Fruit fly (Drosophila melanogaster) whole organism, embryonic: ENCODE results near the gene BckdhA.

Source experiments
- BtbVII ChIP-seq: fragments of 200-800 bp; sonication (Bioruptor generic); optimal IDR thresholded peaks from 3 replicates; lab custom pipeline; 2017; ENCODE audit warnings: missing biosample characterization, mild to moderate bottlenecking, missing genetic modification characterization
- CG10565 ChIP-seq: fragments of 200-800 bp; sonication (Bioruptor generic); optimal IDR thresholded peaks from 3 replicates; lab custom pipeline; 2016; ENCODE audit warnings: missing biosample characterization, mild to moderate bottlenecking, missing genetic modification characterization
- CG14050 ChIP-seq: fragments of 200-800 bp; sonication (Bioruptor generic); IDR thresholded peaks from 3 replicates; pipeline ENCODE4 v1.3.6; 2022; ENCODE audit warnings: missing biosample characterization, missing genetic modification characterization
- CG15479 ChIP-seq: fragments of 200-800 bp; sonication (Bioruptor generic); optimal IDR thresholded peaks from 3 replicates; lab custom pipeline; 2019; ENCODE audit warnings: missing biosample characterization, mild to moderate bottlenecking, missing genetic modification characterization, moderate library complexity
- CG15696 ChIP-seq: fragments of 200-800 bp; sonication (Bioruptor generic); optimal IDR thresholded peaks from 2 replicates; lab custom pipeline; 2019; ENCODE audit warnings: missing biosample characterization, mild to moderate bottlenecking, missing genetic modification characterization, moderate library complexity
- CG1603 ChIP-seq: fragments of 200-800 bp; sonication (Bioruptor generic); optimal IDR thresholded peaks from 2 replicates; lab custom pipeline; 2019; ENCODE audit warnings: missing biosample characterization, mild to moderate bottlenecking, missing genetic modification characterization, moderate library complexity
- CG17328 ChIP-seq: fragments of 200-800 bp; sonication (Bioruptor generic); IDR thresholded peaks from 2 replicates; pipeline ENCODE4 v1.3.6; 2022; ENCODE audit warnings: missing biosample characterization, missing genetic modification characterization
- CG18476 ChIP-seq: fragments of 200-800 bp; sonication (Bioruptor generic); optimal IDR thresholded peaks from 2 replicates; lab custom pipeline; 2016; ENCODE audit warnings: missing biosample characterization, mild to moderate bottlenecking, missing genetic modification characterization
- CG2889 ChIP-seq: fragments of 200-800 bp; sonication (Bioruptor generic); IDR thresholded peaks from 3 replicates; pipeline ENCODE4 v1.3.6; 2022; ENCODE audit warnings: missing biosample characterization, missing genetic modification characterization
- CG30431 ChIP-seq: fragments of 200-800 bp; sonication (Bioruptor generic); optimal IDR thresholded peaks from 2 replicates; lab custom pipeline; 2017; ENCODE audit warnings: missing biosample characterization, missing genetic modification characterization
- CG31441 ChIP-seq: fragments of 200-800 bp; sonication (Bioruptor generic); IDR thresholded peaks from 2 replicates; pipeline ENCODE4 v1.3.6; 2022; ENCODE audit warnings: missing biosample characterization, missing genetic modification characterization
- CG34376 ChIP-seq: fragments of 200-800 bp; sonication (Bioruptor generic); optimal IDR thresholded peaks from 2 replicates; lab custom pipeline; 2018; ENCODE audit warnings: missing biosample characterization, mild to moderate bottlenecking, missing genetic modification characterization
- CG43689 ChIP-seq: fragments of 200-800 bp; sonication (Bioruptor generic); IDR thresholded peaks from 2 replicates; pipeline ENCODE4 v1.3.6; 2022; ENCODE audit warnings: missing biosample characterization, missing genetic modification characterization
- CG8290 ChIP-seq, 3 experiments: fragments of 200-800 bp; sonication (Bioruptor generic); optimal IDR thresholded peaks; 2 replicates each; lab custom pipeline; 2016 to 2019; ENCODE audit warnings: missing biosample characterization in 3 of 3, missing genetic modification characterization in 3 of 3, mild to moderate bottlenecking in 2 of 3, moderate library complexity in 1 of 3
- CG8359 ChIP-seq: fragments of 200-800 bp; sonication (Bioruptor generic); optimal IDR thresholded peaks from 2 replicates; lab custom pipeline; 2017; ENCODE audit warnings: missing biosample characterization, mild to moderate bottlenecking, missing genetic modification characterization, borderline replicate concordance
- Doc2 ChIP-seq: fragments of 200-800 bp; sonication (Bioruptor generic); IDR thresholded peaks from 2 replicates; pipeline ENCODE4 v1.3.6; 2022; ENCODE audit warnings: missing biosample characterization, missing genetic modification characterization
- Ets65A ChIP-seq: fragments of 200-800 bp; sonication (Bioruptor generic); peaks from one replicate; lab custom pipeline; 2016; ENCODE audit warnings: missing biosample characterization, missing genetic modification characterization
- GATAe ChIP-seq: fragments of 200-800 bp; sonication (Bioruptor generic); conservative IDR thresholded peaks from 2 replicates; pipeline ENCODE4 v1.3.6; 2022; ENCODE audit warnings: missing biosample characterization, missing genetic modification characterization
- Hr51 ChIP-seq, 2 experiments: fragments of 200-800 bp; sonication (Bioruptor generic); optimal IDR thresholded peaks; 2 replicates in 1 of 2; 3 replicates in 1 of 2; lab custom pipeline; 2016 to 2018; ENCODE audit warnings: missing biosample characterization in 2 of 2, missing genetic modification characterization in 2 of 2, mild to moderate bottlenecking in 1 of 2, moderate library complexity in 1 of 2
- Nf-YA ChIP-seq: fragments of 200-800 bp; sonication (Bioruptor generic); IDR thresholded peaks from 2 replicates; pipeline ENCODE4 v1.3.6; 2022; ENCODE audit warnings: missing biosample characterization, missing genetic modification characterization
- Side ChIP-seq: fragments of 200-800 bp; sonication (Bioruptor generic); optimal IDR thresholded peaks from 2 replicates; lab custom pipeline; 2016; ENCODE audit warnings: missing biosample characterization, missing genetic modification characterization
- al ChIP-seq: fragments of 200-800 bp; sonication (Bioruptor generic); IDR thresholded peaks from 2 replicates; pipeline ENCODE4 v1.3.6; 2022; ENCODE audit warnings: missing biosample characterization, missing genetic modification characterization
- amos ChIP-seq: fragments of 200-800 bp; sonication (Bioruptor generic); IDR thresholded peaks from 2 replicates; pipeline ENCODE4 v1.3.6; 2022; ENCODE audit warnings: missing biosample characterization, missing genetic modification characterization; ENCODE audit not compliant: partially characterized antibody
- aop ChIP-seq: fragments of 200-800 bp; sonication (Bioruptor generic); IDR thresholded peaks from 2 replicates; pipeline ENCODE4 v1.3.6; 2022; ENCODE audit warnings: missing biosample characterization, missing genetic modification characterization
- ara ChIP-seq: fragments of 200-800 bp; sonication (Bioruptor generic); IDR thresholded peaks from 2 replicates; pipeline ENCODE4 v1.3.6; 2022; ENCODE audit warnings: missing biosample characterization, missing genetic modification characterization
- cad ChIP-seq: fragments of >200 bp; optimal IDR thresholded peaks from 2 replicates; lab custom pipeline; 2017; ENCODE audit warnings: missing biosample characterization, missing genetic modification characterization
- cg ChIP-seq: fragments of 200-800 bp; sonication (Bioruptor generic); optimal IDR thresholded peaks from 3 replicates; lab custom pipeline; 2019; ENCODE audit warnings: missing biosample characterization, mild to moderate bottlenecking, missing genetic modification characterization, moderate library complexity
- chinmo ChIP-seq: fragments of 200-800 bp; sonication (Bioruptor generic); IDR thresholded peaks from 4 replicates; pipeline ENCODE4 v1.3.6; 2022; ENCODE audit warnings: missing biosample characterization, missing genetic modification characterization; ENCODE audit not compliant: partially characterized antibody
- ci ChIP-seq: fragments of 200-800 bp; sonication (Bioruptor generic); IDR thresholded peaks from 3 replicates; pipeline ENCODE4 v1.3.6; 2022; ENCODE audit warnings: missing biosample characterization, missing genetic modification characterization
- corto ChIP-seq: fragments of 200-800 bp; sonication (Bioruptor generic); optimal IDR thresholded peaks from 2 replicates; lab custom pipeline; 2016; ENCODE audit warnings: missing biosample characterization, mild to moderate bottlenecking, missing genetic modification characterization, moderate library complexity
- dan ChIP-seq: fragments of 200-800 bp; sonication (Bioruptor generic); IDR thresholded peaks from 2 replicates; pipeline ENCODE4 v1.3.6; 2022; ENCODE audit warnings: missing biosample characterization, missing genetic modification characterization
- ewg ChIP-seq: fragments of 200-800 bp; sonication (Bioruptor generic); optimal IDR thresholded peaks from 3 replicates; lab custom pipeline; 2017; ENCODE audit warnings: mild to moderate bottlenecking, missing biosample characterization, missing genetic modification reagents, missing genetic modification characterization
- gcm ChIP-seq: fragments of 200-800 bp; sonication (Bioruptor generic); optimal IDR thresholded peaks from 2 replicates; lab custom pipeline; 2019; ENCODE audit warnings: missing biosample characterization, mild to moderate bottlenecking, missing genetic modification characterization, moderate library complexity
- gcm2 ChIP-seq: fragments of 200-800 bp; sonication (Bioruptor generic); optimal IDR thresholded peaks from 2 replicates; lab custom pipeline; 2016; ENCODE audit warnings: missing biosample characterization, missing genetic modification characterization
- grn ChIP-seq: fragments of 200-800 bp; sonication (Bioruptor generic); optimal IDR thresholded peaks from 3 replicates; lab custom pipeline; 2017; ENCODE audit warnings: missing biosample characterization, missing genetic modification characterization
- hkb ChIP-seq, 2 experiments: fragments of 200-800 bp in 1 of 2; fragments of >200 bp in 1 of 2; sonication (Bioruptor generic) in 1 of 2; IDR thresholded peaks in 1 of 2; optimal IDR thresholded peaks in 1 of 2; 2 replicates each; pipeline versions ENCODE4 v1.3.6 to Lab custom; 2017 to 2022; ENCODE audit warnings: missing biosample characterization in 1 of 2, missing genetic modification characterization in 1 of 2
- hth ChIP-seq: fragments of >200 bp; optimal IDR thresholded peaks from 2 replicates; lab custom pipeline; 2017; ENCODE audit warnings: inconsistent platforms
- klu ChIP-seq: fragments of 200-800 bp; sonication (Bioruptor generic); IDR thresholded peaks from 2 replicates; pipeline ENCODE4 v1.3.6; 2022; ENCODE audit warnings: missing biosample characterization, missing genetic modification characterization
- kni ChIP-seq: fragments of 200-800 bp; sonication (Bioruptor generic); optimal IDR thresholded peaks from 3 replicates; lab custom pipeline; 2017; ENCODE audit warnings: mild to moderate bottlenecking, missing biosample characterization, missing genetic modification reagents, missing genetic modification characterization
- pros ChIP-seq: fragments of 200-800 bp; sonication (Bioruptor generic); optimal IDR thresholded peaks from 3 replicates; lab custom pipeline; 2019; ENCODE audit warnings: missing biosample characterization, mild to moderate bottlenecking, missing genetic modification characterization, moderate library complexity
- pzg ChIP-seq: fragments of 200-800 bp; sonication (Bioruptor generic); optimal IDR thresholded peaks from 3 replicates; lab custom pipeline; 2018; ENCODE audit warnings: missing biosample characterization, mild to moderate bottlenecking, missing genetic modification characterization, moderate library complexity
- rib ChIP-seq: fragments of 200-800 bp; sonication (Bioruptor generic); IDR thresholded peaks from 2 replicates; pipeline ENCODE4 v1.3.6; 2022; ENCODE audit warnings: missing biosample characterization, missing genetic modification characterization
- slbo ChIP-seq: fragments of 200-800 bp; sonication (Bioruptor generic); IDR thresholded peaks from 2 replicates; pipeline ENCODE4 v1.3.6; 2022; ENCODE audit warnings: missing biosample characterization, missing genetic modification characterization
- tll ChIP-seq, 2 experiments: fragments of 200-800 bp in 1 of 2; fragments of >200 bp in 1 of 2; sonication (Bioruptor generic) in 1 of 2; optimal IDR thresholded peaks; 2 replicates each; lab custom pipeline; 2017 to 2019; ENCODE audit warnings: missing biosample characterization in 2 of 2, missing genetic modification characterization in 2 of 2, mild to moderate bottlenecking in 1 of 2, moderate library complexity in 1 of 2
- tx ChIP-seq: fragments of 200-800 bp; sonication (Bioruptor generic); optimal IDR thresholded peaks from 2 replicates; lab custom pipeline; 2016; ENCODE audit warnings: missing biosample characterization, missing genetic modification characterization
- zen ChIP-seq: fragments of 200-800 bp; sonication (Bioruptor generic); optimal IDR thresholded peaks from 3 replicates; lab custom pipeline; 2018; ENCODE audit warnings: missing biosample characterization, mild to moderate bottlenecking, missing genetic modification characterization, moderate library complexity

The BckdhA gene

DNA sequence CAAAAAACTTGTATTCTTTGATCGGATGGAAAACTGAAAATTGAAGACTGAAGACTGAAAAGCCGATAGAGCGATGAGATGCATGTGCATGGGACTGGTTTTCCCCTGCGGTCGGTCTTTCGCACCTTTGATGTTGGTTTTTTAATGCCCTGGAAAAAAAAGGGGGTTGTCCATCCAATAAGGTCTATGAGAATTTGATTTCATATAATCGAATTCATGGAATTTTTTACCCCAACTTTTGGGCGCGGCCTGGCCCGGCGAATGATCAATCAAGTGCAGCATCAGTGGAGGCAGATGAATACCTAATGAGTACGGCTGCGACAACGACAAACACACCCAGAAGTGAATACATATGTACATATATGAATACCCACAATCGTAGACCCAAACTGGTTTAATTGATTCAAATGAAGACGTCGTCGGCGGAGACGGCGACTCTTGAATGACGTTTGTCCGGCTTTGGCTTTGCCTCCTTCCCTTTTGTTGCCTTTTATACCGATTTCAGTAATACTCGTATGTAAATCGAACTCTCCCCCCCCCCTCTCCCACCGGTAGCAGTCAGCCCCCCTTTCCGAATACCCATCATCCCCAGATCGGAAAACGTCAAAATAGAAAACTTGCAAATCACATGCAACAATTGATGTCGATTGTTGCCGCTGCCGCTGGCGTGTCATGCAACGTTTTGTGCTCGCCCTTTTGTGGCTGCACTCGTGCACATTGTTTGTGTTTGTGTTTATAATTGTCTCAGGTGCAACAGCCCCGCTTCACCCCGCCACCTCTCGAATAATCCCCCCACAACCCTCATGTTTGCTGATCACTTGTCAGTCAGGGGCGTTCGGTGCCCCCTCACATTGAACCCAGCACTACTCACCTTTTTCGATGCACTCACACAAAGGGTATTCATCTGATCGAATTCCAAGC is 47.7 kb downstream of the BckdhA start (continued):
- TF ChIP-seq pzg (GFP tag; lab: Kevin White, UChicago) (no peak), ewg (GFP tag; lab: Kevin White, UChicago) (no peak), gcm (GFP tag; lab: Kevin White, UChicago) (no peak), BtbVII (GFP tag; lab: Kevin White, UChicago) (no peak), CG8359 (GFP tag; lab: Kevin White, UChicago) (no peak), CG10565 (GFP tag; lab: Kevin White, UChicago) (no peak), CG18476 (GFP tag; lab: Kevin White, UChicago) (no peak), CG30431 (GFP tag; lab: Kevin White, UChicago) (no peak), Side (GFP tag; lab: Kevin White, UChicago) (no peak), slbo (no peak), amos (GFP tag; lab: Robert Waterston, UW) (no peak), CG15696 (tag; lab: Kevin White, UChicago) (no peak), tx (GFP tag; lab: Kevin White, UChicago) (no peak), Hr51 (GFP tag; optimal IDR thresholded peaks at IDR 0.05; lab: Kevin White, UChicago) (no peak), CG2889 (GFP tag; lab: Robert Waterston, UW) (no peak)

DNA sequence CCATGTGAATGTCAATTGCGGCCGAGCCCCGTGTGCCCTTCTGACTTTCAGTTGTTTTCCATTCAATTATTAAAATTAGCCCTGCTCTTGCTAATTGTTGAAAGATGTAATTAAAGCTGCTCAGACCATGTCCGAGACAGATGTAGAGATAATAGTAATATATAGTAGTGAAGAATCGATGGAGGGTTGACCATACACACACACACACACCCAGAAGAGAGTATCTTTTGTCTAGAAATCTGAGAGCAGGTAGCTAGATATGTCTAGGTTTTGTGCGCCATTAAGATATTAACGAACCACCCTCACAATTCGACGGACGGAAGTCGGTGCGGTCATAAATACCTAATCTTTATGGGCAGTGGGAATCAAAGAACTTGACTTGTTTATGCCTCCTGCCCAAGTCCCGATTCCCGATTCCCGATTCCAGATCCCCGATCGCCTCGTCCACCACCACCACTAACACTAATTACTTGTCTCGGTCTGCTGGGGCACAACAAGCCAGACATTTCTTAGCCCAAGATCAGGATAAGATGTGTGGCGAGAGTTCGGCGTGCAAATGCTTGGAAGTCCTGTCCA is 48.9 kb downstream of the BckdhA start:
- no peak for TF ChIP-seq CG17328 (GFP tag; lab: Robert Waterston, UW)
- TF ChIP-seq zen (tag; lab: Kevin White, UChicago): peak; percentile 82
- TF ChIP-seq ci: peak; percentile 15; the same call in 1 of the 3 replicates
- peak in 1 of 2 experiments; percentile 90 for TF ChIP-seq tll (GFP tag; optimal IDR thresholded peaks at IDR 0.05; lab: Kevin White, UChicago)
- peak; percentile 77 for TF ChIP-seq hth (lab: Kevin White, UChicago)
- peak; percentile 67 for TF ChIP-seq CG15479
- TF ChIP-seq grn: peak; percentile 49
- TF ChIP-seq chinmo: 0 out of 4 replicates have a peak, but pooled peaks have one; percentile 21
- peak; percentile 46 for TF ChIP-seq pros (GFP tag; lab: Kevin White, UChicago)
- TF ChIP-seq Doc2: no peak
- TF ChIP-seq CG43689 (GFP tag; lab: Robert Waterston, UW): no peak
- TF ChIP-seq Ets65A (GFP tag; lab: Kevin White, UChicago): peak; percentile 56
- TF ChIP-seq Nf-YA (GFP tag; lab: Robert Waterston, UW): no peak
- TF ChIP-seq aop (GFP tag; lab: Robert Waterston, UW): no peak
- TF ChIP-seq kni (GFP tag; lab: Kevin White, UChicago): peak; percentile 22
- no peak for TF ChIP-seq CG14050 (GFP tag; lab: Robert Waterston, UW)
- peak; percentile 10 for TF ChIP-seq cg (GFP tag; lab: Kevin White, UChicago)
- peak; percentile 87 for TF ChIP-seq cad
- TF ChIP-seq, all 482 proteins: peak for 12

- TF ChIP-seq ara (GFP tag; lab: Robert Waterston, UW): peak; percentile 73
- TF ChIP-seq al (GFP tag; lab: Robert Waterston, UW): no peak
- TF ChIP-seq CG8290 (GFP tag; optimal IDR thresholded peaks at IDR 0.05; lab: Kevin White, UChicago): peak; percentile 3
- TF ChIP-seq CG8290 (tag; optimal IDR thresholded peaks at IDR 0.05; lab: Kevin White, UChicago): no peak
- TF ChIP-seq CG34376 (GFP tag; lab: Kevin White, UChicago): no peak
- TF ChIP-seq CG1603: peak; percentile 77
- peak; percentile 41; the same call in 1 of the 2 replicates for TF ChIP-seq CG31441 (GFP tag; lab: Robert Waterston, UW)
- no peak for TF ChIP-seq rib (GFP tag; lab: Robert Waterston, UW)
- TF ChIP-seq gcm2 (GFP tag; lab: Kevin White, UChicago): no peak
- TF ChIP-seq hkb (optimal IDR thresholded peaks at IDR 0.05; lab: Kevin White, UChicago): no peak
- 0 out of 2 replicates have a peak, but pooled peaks have one; percentile 13 for TF ChIP-seq hkb (GFP tag; IDR thresholded peaks at IDR 0.05; lab: Robert Waterston, UW)
- TF ChIP-seq GATAe (GFP tag; lab: Robert Waterston, UW): no peak
- peak; percentile 66 for TF ChIP-seq CG15696 (tag; lab: Kevin White, UChicago)
- TF ChIP-seq dan: no peak
- TF ChIP-seq klu (GFP tag; lab: Robert Waterston, UW): no peak
- TF ChIP-seq corto (GFP tag; lab: Kevin White, UChicago): no peak
Measured at dm6 chr3R:9605084-9605483, 49.5 kb downstream of the BckdhA start.
